Worm (Caenorhabditis elegans): ENCODE measurements around the gene ckk-1.

ckk-1 gene

DNA sequence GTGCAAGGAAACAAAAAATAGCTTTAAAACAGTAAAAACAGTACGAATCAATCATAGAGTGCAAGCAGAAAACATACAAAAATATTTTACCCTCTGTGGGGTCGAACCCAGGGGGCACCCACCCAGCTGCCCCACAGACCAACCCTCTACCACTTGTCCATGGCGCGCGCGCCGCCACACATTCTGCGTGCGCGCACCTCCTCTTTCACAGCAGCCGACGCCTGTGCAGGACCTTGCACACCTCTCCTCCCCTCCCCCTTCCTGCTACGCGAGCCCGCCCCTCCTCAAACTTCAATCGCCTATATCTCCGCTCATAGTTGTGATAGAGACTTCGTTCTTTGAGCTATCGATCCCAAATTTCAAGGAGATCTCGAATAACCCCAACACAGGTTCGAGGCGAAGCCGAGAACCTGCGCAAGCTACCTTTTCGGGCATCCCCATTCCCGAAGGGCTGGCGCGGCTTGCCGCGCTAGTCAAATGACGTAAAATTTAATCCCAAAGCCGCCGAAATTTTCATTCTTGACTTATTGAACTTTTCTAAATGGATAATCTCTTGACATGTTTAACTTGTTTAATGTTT lies 2.1 kb downstream of the ckk-1 start (continued):
- TF ChIP-seq madf-8 (GFP tag; conservative IDR thresholded peaks at IDR 0.05) (peak; percentile 91), F39B2.1 (GFP tag; IDR thresholded peaks at IDR 0.05) (peak; percentile 91; the same call in 1 of the 2 replicates), lin-54 (GFP tag; optimal IDR thresholded peaks at IDR 0.05) (peak; percentile 30), ceh-91 (GFP tag; IDR thresholded peaks at IDR 0.05) (peak; percentile 82), ztf-28 (GFP tag; IDR thresholded peaks at IDR 0.05) (peak; percentile 81), ceh-100 (GFP tag; IDR thresholded peaks at IDR 0.05) (peak; percentile 73), madf-3 (GFP tag; IDR thresholded peaks at IDR 0.05) (0 out of 2 replicates have a peak, but pooled peaks have one; percentile 40), ekl-4 (GFP tag; IDR thresholded peaks at IDR 0.05) (peak; percentile 91), lin-26 (GFP tag; IDR thresholded peaks at IDR 0.05) (peak; percentile 86), rcor-1 (GFP tag; IDR thresholded peaks at IDR 0.05) (peak; percentile 93), ceh-40 (GFP tag; IDR thresholded peaks at IDR 0.05) (peak; percentile 77; the same call in 1 of the 2 replicates), K11D2.4 (GFP tag; IDR thresholded peaks at IDR 0.05) (peak; percentile 63), attf-6 (GFP tag; IDR thresholded peaks at IDR 0.05) (peak; percentile 90), nfyb-1 (GFP tag; IDR thresholded peaks at IDR 0.05) (peak; percentile 90), F33H1.4 (GFP tag; IDR thresholded peaks at IDR 0.05) (peak; percentile 87), D2030.7 (GFP tag; IDR thresholded peaks at IDR 0.05) (peak; percentile 98), hsf-1 (GFP tag; IDR thresholded peaks at IDR 0.05) (peak; percentile 81), snpc-1.1 (tag; optimal IDR thresholded peaks at IDR 0.05; ENCODE audit: insufficient read depth) (peak; percentile 68)

- TF ChIP-seq cebp-1 (GFP tag; IDR thresholded peaks at IDR 0.05) (no peak), cebp-1 (tag; optimal IDR thresholded peaks at IDR 0.05) (peak; percentile 6), snpc-4 (GFP tag; optimal IDR thresholded peaks at IDR 0.05) (no peak), snpc-4 (tag; optimal IDR thresholded peaks at IDR 0.05) (peak in 1 of 4 experiments; percentile 59), hmg-1.2 (GFP tag; IDR thresholded peaks at IDR 0.05) (peak; percentile 52; the same call in 1 of the 2 replicates), ceh-27 (GFP tag; optimal IDR thresholded peaks at IDR 0.05) (no peak), dox-1 (GFP tag; IDR thresholded peaks at IDR 0.05) (no peak)
Observed at ce11 chrIII:5639893-5640292, 4.6 kb downstream of the ckk-1 start.

DNA sequence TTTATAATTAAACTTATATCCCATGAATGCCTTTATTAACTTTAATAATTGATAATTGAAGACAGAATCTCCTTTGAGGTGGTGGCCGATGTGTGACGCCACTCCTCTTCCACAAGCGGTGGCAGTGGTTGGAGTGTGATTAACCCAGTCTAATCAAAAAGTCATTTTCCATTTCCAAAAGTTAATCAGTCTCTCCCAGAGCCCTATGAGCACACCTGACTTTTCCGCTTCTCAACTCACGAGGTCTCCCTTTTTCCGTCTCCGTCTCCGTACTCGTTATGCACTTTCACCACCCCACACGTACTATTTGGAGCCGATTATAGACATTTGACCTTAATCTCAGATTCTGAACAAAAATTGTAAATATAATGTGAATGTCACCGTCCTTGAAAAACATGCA lies 7.4 kb downstream of the ckk-1 start:
- no peak for TF ChIP-seq lin-35 (GFP tag; optimal IDR thresholded peaks at IDR 0.05)
- no peak for TF ChIP-seq hmg-20 (GFP tag; IDR thresholded peaks at IDR 0.05)

DNA sequence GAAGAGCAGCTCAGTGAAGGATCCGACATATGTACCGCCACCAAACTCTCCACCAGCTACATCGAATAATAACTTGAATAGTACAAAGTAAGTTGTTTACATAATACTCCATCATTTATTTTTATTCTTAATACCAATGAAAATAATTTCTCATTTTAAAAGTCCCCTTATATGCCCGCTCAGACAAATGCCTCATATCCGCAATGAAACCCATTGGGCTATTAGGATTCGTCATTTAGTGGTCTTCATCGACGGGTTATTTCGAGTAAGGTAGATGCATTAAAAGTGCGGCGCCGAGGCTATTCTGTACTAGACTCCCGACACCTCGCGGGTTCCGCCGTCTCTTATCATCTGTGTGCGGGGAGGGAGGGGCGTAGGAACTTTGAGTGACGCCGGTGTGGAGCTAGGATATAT lies 18.4 kb downstream of the ckk-1 start:
- TF ChIP-seq lsl-1 (GFP tag; optimal IDR thresholded peaks at IDR 0.05) (peak; percentile 88), K12H6.12 (tag; optimal IDR thresholded peaks at IDR 0.05) (no peak), ztf-26 (tag; optimal IDR thresholded peaks at IDR 0.05) (no peak), let-526 (GFP tag; IDR thresholded peaks at IDR 0.05) (no peak), mes-4 (tag; optimal IDR thresholded peaks at IDR 0.05) (no peak), nfyb-1 (GFP tag; IDR thresholded peaks at IDR 0.05) (peak; percentile 55; the same call in 1 of the 2 replicates), B0019.2 (GFP tag; conservative IDR thresholded peaks at IDR 0.05) (no peak), tbp1 (GFP tag; optimal IDR thresholded peaks at IDR 0.05) (peak; percentile 75), tlf-1 (GFP tag; optimal IDR thresholded peaks at IDR 0.05) (no peak), bed-2 (GFP tag; IDR thresholded peaks at IDR 0.05) (no peak), lin-40 (tag; optimal IDR thresholded peaks at IDR 0.05) (no peak), madf-8 (GFP tag; conservative IDR thresholded peaks at IDR 0.05) (peak; percentile 54; the same call in 1 of the 2 replicates), xnd-1 (tag; optimal IDR thresholded peaks at IDR 0.05) (peak; percentile 68), ceh-100 (GFP tag; IDR thresholded peaks at IDR 0.05) (peak; percentile 30; the same call in 1 of the 2 replicates), pha-4 (tag; optimal IDR thresholded peaks at IDR 0.05) (no peak), aptf-2 (GFP tag; conservative IDR thresholded peaks at IDR 0.05) (no peak), attf-6 (GFP tag; IDR thresholded peaks at IDR 0.05) (peak; percentile 60), unc-62 (GFP tag; optimal IDR thresholded peaks at IDR 0.05) (no peak), hmg-1.2 (GFP tag; IDR thresholded peaks at IDR 0.05) (peak; percentile 92), B0035.1 (tag; optimal IDR thresholded peaks at IDR 0.05) (no peak), efl-1 (GFP tag; optimal IDR thresholded peaks at IDR 0.05) (peak; percentile 34), T26A5.8 (tag; optimal IDR thresholded peaks at IDR 0.05) (no peak)
